Fruit fly (Drosophila melanogaster): ENCODE measurements around the gene COX5BL.

COX5BL gene

DNA sequence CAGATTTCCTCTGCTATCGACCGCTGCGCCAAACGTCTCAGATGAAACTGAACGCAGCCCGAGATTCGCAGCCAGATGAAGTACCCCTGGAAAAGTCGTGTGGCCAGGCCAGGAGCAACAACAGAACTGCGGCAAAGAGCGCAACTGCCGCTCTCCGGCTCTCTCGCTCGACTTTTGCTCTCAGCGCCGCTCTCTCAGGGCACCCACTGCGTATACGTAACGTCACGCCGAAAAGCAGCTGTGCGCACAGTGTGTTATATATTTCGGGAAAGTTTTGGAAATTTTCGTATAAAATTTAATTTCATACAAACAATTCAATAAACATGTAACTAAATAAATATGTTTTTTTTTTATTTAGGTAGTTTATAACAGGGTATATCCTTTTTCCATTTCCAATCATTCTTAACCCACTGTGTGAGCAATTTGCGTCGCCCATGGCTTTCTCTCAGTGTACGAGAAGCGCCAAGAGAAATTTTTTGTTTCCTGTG, 41.8 kb downstream of the COX5BL start, which contains the start of gene Dpp10 (continued):
- TF ChIP-seq grau (tag; optimal IDR thresholded peaks at IDR 0.05) (peak; percentile 92), PHDP (tag; optimal IDR thresholded peaks at IDR 0.05) (peak; percentile 95), Hr51 (GFP tag; optimal IDR thresholded peaks at IDR 0.05) (peak; percentile 90 to 94), fd96Cb (tag; optimal IDR thresholded peaks at IDR 0.05) (peak; percentile 77), her (GFP tag; optimal IDR thresholded peaks at IDR 0.05) (peak; percentile 80), Sox102F (GFP tag; optimal IDR thresholded peaks at IDR 0.05) (peak; percentile 86), CG3281 (GFP tag; optimal IDR thresholded peaks at IDR 0.05) (peak; percentile 92), CG4328 (GFP tag; optimal IDR thresholded peaks at IDR 0.05) (peak; percentile 79), trh (GFP tag; optimal IDR thresholded peaks at IDR 0.05) (peak; percentile 75), H2.0 (GFP tag; IDR thresholded peaks at IDR 0.05) (peak; percentile 93), Bteb2 (GFP tag; optimal IDR thresholded peaks at IDR 0.05) (peak; percentile 91), CG6175 (GFP tag; IDR thresholded peaks at IDR 0.05) (peak; percentile 94), ranshi (GFP tag; IDR thresholded peaks at IDR 0.05) (peak; percentile 96)
